Worm (Caenorhabditis elegans): ENCODE data around the gene T20B12.3.
A peak's percentile ranks its signal among the peaks of the same experiment; 100 is the strongest.

T20B12.3 gene

DNA sequence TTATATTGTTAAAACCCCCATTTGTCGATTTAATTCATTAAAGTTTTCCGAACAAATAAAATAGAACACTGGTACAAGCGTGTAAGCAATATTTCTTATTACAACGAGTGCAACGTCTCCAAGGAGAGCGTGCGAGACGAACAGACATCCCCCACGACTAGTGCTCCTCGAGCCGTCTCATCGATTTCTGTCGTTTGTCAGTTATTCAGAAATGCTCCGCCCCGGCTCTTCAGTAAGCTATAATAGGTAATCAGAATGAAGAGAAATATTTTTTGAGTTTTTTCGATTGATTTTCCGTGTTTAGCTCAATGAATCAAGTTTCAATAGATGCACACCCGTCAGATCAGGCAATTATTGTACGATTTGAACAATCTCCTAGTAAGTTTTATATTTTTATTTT, 43.2 kb upstream of the T20B12.3 start, which contains the start of gene kap-1 (continued):
- TF ChIP-seq nhr-42 (GFP tag; IDR thresholded peaks at IDR 0.05) (no peak), nhr-28 (tag; optimal IDR thresholded peaks at IDR 0.05) (no peak), dmd-6 (GFP tag; IDR thresholded peaks at IDR 0.05) (no peak), daf-8 (GFP tag; IDR thresholded peaks at IDR 0.05) (no peak), lim-7 (GFP tag; IDR thresholded peaks at IDR 0.05) (no peak), tag-97 (GFP tag; IDR thresholded peaks at IDR 0.05) (no peak), attf-4 (tag; optimal IDR thresholded peaks at IDR 0.05) (no peak), lir-3 (tag; optimal IDR thresholded peaks at IDR 0.05) (no peak), madf-9 (GFP tag; conservative IDR thresholded peaks at IDR 0.05) (no peak), hlh-30 (tag; optimal IDR thresholded peaks at IDR 0.05; ENCODE audit: insufficient read depth) (no peak), ceh-82 (tag; optimal IDR thresholded peaks at IDR 0.05) (no peak), hmg-1.1 (GFP tag; IDR thresholded peaks at IDR 0.05) (0 out of 2 replicates have a peak, but pooled peaks have one; percentile 36), madf-5 (GFP tag; IDR thresholded peaks at IDR 0.05) (no peak), lin-15B (tag; optimal IDR thresholded peaks at IDR 0.05) (no peak), arid-1 (GFP tag; conservative IDR thresholded peaks at IDR 0.05) (no peak), lsy-2 (tag; optimal IDR thresholded peaks at IDR 0.05) (peak in 1 of 2 experiments; percentile 33), hif-1 (tag; optimal IDR thresholded peaks at IDR 0.05) (no peak), lin-1 (GFP tag; IDR thresholded peaks at IDR 0.05) (no peak), dmd-9 (GFP tag; IDR thresholded peaks at IDR 0.05) (no peak), spr-1 (tag; optimal IDR thresholded peaks at IDR 0.05) (no peak), Y48G9A.11 (GFP tag; IDR thresholded peaks at IDR 0.05) (no peak), lin-38 (GFP tag; IDR thresholded peaks at IDR 0.05) (0 out of 2 replicates have a peak, but pooled peaks have one; percentile 21), nhr-25 (tag; optimal IDR thresholded peaks at IDR 0.05; ENCODE audit: borderline replicate concordance, insufficient read depth) (no peak), nhr-48 (tag; optimal IDR thresholded peaks at IDR 0.05) (peak; percentile 22), ZK337.2 (GFP tag; IDR thresholded peaks at IDR 0.05) (0 out of 2 replicates have a peak, but pooled peaks have one; percentile 37), zip-2 (tag; optimal IDR thresholded peaks at IDR 0.05) (no peak), nhr-11 (tag; optimal IDR thresholded peaks at IDR 0.05) (no peak), cey-2 (tag; optimal IDR thresholded peaks at IDR 0.05; ENCODE audit: borderline replicate concordance, insufficient read depth) (no peak), zfp-3 (GFP tag; conservative IDR thresholded peaks at IDR 0.05) (no peak; the same call in 1 of the 2 replicates), ces-1 (GFP tag; optimal IDR thresholded peaks at IDR 0.05) (no peak), nhr-41 (GFP tag; IDR thresholded peaks at IDR 0.05) (no peak), dve-1 (tag; optimal IDR thresholded peaks at IDR 0.05; ENCODE audit: insufficient read depth) (no peak), lin-13 (GFP tag; optimal IDR thresholded peaks at IDR 0.05) (no peak), daf-12 (tag; optimal IDR thresholded peaks at IDR 0.05) (no peak), ama-1 (optimal IDR thresholded peaks at IDR 0.05) (peak; percentile 75), ZK546.5 (tag; optimal IDR thresholded peaks at IDR 0.05) (no peak), T26A8.4 (GFP tag; IDR thresholded peaks at IDR 0.05) (0 out of 2 replicates have a peak, but pooled peaks have one; percentile 26), mes-2 (tag; optimal IDR thresholded peaks at IDR 0.05; ENCODE audit: poor library complexity, severe bottlenecking) (peak; percentile 20), D1046.2 (GFP tag; IDR thresholded peaks at IDR 0.05) (no peak), spr-3 (GFP tag; optimal IDR thresholded peaks at IDR 0.05) (peak; percentile 29), aly-2 (tag; optimal IDR thresholded peaks at IDR 0.05) (no peak), lin-39 (tag; optimal IDR thresholded peaks at IDR 0.05) (no peak), daf-19 (GFP tag; conservative IDR thresholded peaks at IDR 0.05) (no peak), F37D6.2 (tag; optimal IDR thresholded peaks at IDR 0.05) (no peak), pha-4 (GFP tag; IDR thresholded peaks at IDR 0.05) (no peak), pha-4 (tag; optimal IDR thresholded peaks at IDR 0.05) (no peak), unc-62 (GFP tag; optimal IDR thresholded peaks at IDR 0.05 in 1 of 2) (no peak), unc-62 (tag; optimal IDR thresholded peaks at IDR 0.05) (no peak), R02D3.7 (tag; optimal IDR thresholded peaks at IDR 0.05) (no peak), egl-43 (GFP tag; IDR thresholded peaks at IDR 0.05) (peak; percentile 64), nhr-6 (tag; optimal IDR thresholded peaks at IDR 0.05) (no peak)
